Fruit fly (Drosophila melanogaster): ENCODE data around the gene Eogt.

Gene Eogt

DNA sequence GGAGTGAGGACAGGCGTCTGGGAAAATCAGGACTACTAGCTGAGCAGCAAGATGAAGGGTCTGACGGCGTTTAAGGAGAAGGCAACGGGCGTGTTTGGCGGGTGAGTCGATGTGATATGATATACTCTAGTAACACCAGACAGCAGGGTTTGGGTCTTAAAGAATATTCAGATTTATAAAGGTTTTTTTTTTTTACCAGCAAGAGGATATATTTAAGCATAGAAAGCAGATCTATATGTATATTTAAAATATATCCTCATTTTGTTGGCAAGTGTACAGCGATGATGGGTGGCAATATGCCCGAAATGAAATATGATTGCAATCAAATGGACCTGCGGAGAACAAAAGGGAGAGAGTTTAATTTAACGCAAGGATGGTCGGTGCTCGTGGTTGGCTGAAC, 21.3 kb downstream of the Eogt start (continued):
- TF ChIP-seq lola (GFP tag; optimal IDR thresholded peaks at IDR 0.05), result no peak
- TF ChIP-seq CG12104 (GFP tag; optimal IDR thresholded peaks at IDR 0.05), result no peak
- TF ChIP-seq CG18764 (GFP tag; optimal IDR thresholded peaks at IDR 0.05), result no peak
- TF ChIP-seq CG18619 (GFP tag; optimal IDR thresholded peaks at IDR 0.05), result no peak
- TF ChIP-seq Hand (GFP tag; optimal IDR thresholded peaks at IDR 0.05), result no peak
- TF ChIP-seq CG4617 (GFP tag; optimal IDR thresholded peaks at IDR 0.05; ENCODE audit: borderline replicate concordance), result no peak
- peak; percentile 48; the same call in 1 of the 2 replicates for TF ChIP-seq Nf-YA (GFP tag; IDR thresholded peaks at IDR 0.05)
- TF ChIP-seq Lim3 (GFP tag; IDR thresholded peaks at IDR 0.05), result no peak
- TF ChIP-seq CG3163 (GFP tag; optimal IDR thresholded peaks at IDR 0.05), result no peak
- TF ChIP-seq ems (GFP tag; optimal IDR thresholded peaks at IDR 0.05), result no peak
- no peak for TF ChIP-seq Med (GFP tag)
- no peak for TF ChIP-seq CG17186 (GFP tag; optimal IDR thresholded peaks at IDR 0.05)
- TF ChIP-seq bab2 (GFP tag; optimal IDR thresholded peaks at IDR 0.05), result no peak
- peak; percentile 20 for TF ChIP-seq CG9817 (tag; optimal IDR thresholded peaks at IDR 0.05)
- TF ChIP-seq tll (GFP tag; optimal IDR thresholded peaks at IDR 0.05), result no peak
- no peak for TF ChIP-seq wor (GFP tag; IDR thresholded peaks at IDR 0.05)
- TF ChIP-seq Ptx1 (GFP tag; IDR thresholded peaks at IDR 0.05), result peak; percentile 57
- TF ChIP-seq Drgx (GFP tag; IDR thresholded peaks at IDR 0.05), result no peak
- TF ChIP-seq D19B (GFP tag; optimal IDR thresholded peaks at IDR 0.05), result no peak
- TF ChIP-seq CG12391 (tag; optimal IDR thresholded peaks at IDR 0.05), result no peak
- 0 out of 3 replicates have a peak, but pooled peaks have one; percentile 43 for TF ChIP-seq H15 (GFP tag; IDR thresholded peaks at IDR 0.05)
- peak; percentile 22; the same call in 1 of the 3 replicates for TF ChIP-seq dysf (GFP tag; IDR thresholded peaks at IDR 0.05)
- no peak for TF ChIP-seq Side (GFP tag; optimal IDR thresholded peaks at IDR 0.05)
- no peak for TF ChIP-seq GATAe (GFP tag; conservative IDR thresholded peaks at IDR 0.05)
- no peak for TF ChIP-seq croc (GFP tag; conservative IDR thresholded peaks at IDR 0.05)
- TF ChIP-seq Hr51 (GFP tag; optimal IDR thresholded peaks at IDR 0.05), result peak in 1 of 2 experiments; percentile 17
- TF ChIP-seq bsh (GFP tag; optimal IDR thresholded peaks at IDR 0.05), result no peak
- TF ChIP-seq kah (GFP tag; optimal IDR thresholded peaks at IDR 0.05), result no peak
- TF ChIP-seq CG8089 (GFP tag; optimal IDR thresholded peaks at IDR 0.05), result no peak
- TF ChIP-seq hkb (optimal IDR thresholded peaks at IDR 0.05), result no peak
- peak; percentile 50 for TF ChIP-seq hkb (GFP tag; IDR thresholded peaks at IDR 0.05)
- no peak for TF ChIP-seq cwo (GFP tag; optimal IDR thresholded peaks at IDR 0.05)
- TF ChIP-seq pho (GFP tag; optimal IDR thresholded peaks at IDR 0.05), result no peak
- no peak for TF ChIP-seq Dp (GFP tag; optimal IDR thresholded peaks at IDR 0.05)
- TF ChIP-seq HmgD (GFP tag; optimal IDR thresholded peaks at IDR 0.05), result no peak
- TF ChIP-seq tio (GFP tag; optimal IDR thresholded peaks at IDR 0.05), result no peak
- no peak for TF ChIP-seq CG1647 (GFP tag; optimal IDR thresholded peaks at IDR 0.05)
- TF ChIP-seq Asciz (GFP tag; optimal IDR thresholded peaks at IDR 0.05), result no peak
- TF ChIP-seq Ssrp (tag; optimal IDR thresholded peaks at IDR 0.05), result peak; percentile 14
- peak; percentile 36 for TF ChIP-seq dmrt99B (tag; optimal IDR thresholded peaks at IDR 0.05)
- TF ChIP-seq Ravus (GFP tag; IDR thresholded peaks at IDR 0.05), result no peak
- peak; percentile 26 for TF ChIP-seq CG7556 (GFP tag; optimal IDR thresholded peaks at IDR 0.05)
- no peak for TF ChIP-seq caup (GFP tag; optimal IDR thresholded peaks at IDR 0.05; ENCODE audit: severe bottlenecking)
- peak; percentile 46; the same call in 1 of the 2 replicates for TF ChIP-seq CG17328 (GFP tag; IDR thresholded peaks at IDR 0.05)
- TF ChIP-seq esg (GFP tag; conservative IDR thresholded peaks at IDR 0.05), result peak; percentile 43; the same call in 1 of the 2 replicates
- no peak for TF ChIP-seq CHES-1-like (GFP tag; optimal IDR thresholded peaks at IDR 0.05)
- peak; percentile 35 for TF ChIP-seq Ets65A (GFP tag)
- no peak for TF ChIP-seq unc-4 (GFP tag; IDR thresholded peaks at IDR 0.05; ENCODE audit: partially characterized antibody)
- no peak for TF ChIP-seq chn (GFP tag; optimal IDR thresholded peaks at IDR 0.05)

Measured in whole organism, embryonic.